Worm (Caenorhabditis elegans) whole organism, L1 larva: ENCODE measurements around the gene nhr-125.

Experiments used
- alr-1 ChIP-seq: fragments of 200-800 bp; sonication (Bioruptor generic); optimal IDR thresholded peaks from 2 replicates; lab custom pipeline; 2018; ENCODE audit warnings: borderline replicate concordance, mild to moderate bottlenecking, missing genetic modification characterization, missing compliant biosample characterization
- blmp-1 ChIP-seq: fragments of 150-350 bp; optimal IDR thresholded peaks from 2 replicates; lab custom pipeline; 2014; ENCODE audit warnings: missing biosample characterization, missing genetic modification characterization
- ceh-82 ChIP-seq, 3 experiments: fragments of 150-350 bp in 1 of 3; sonication (generic microtip) in 2 of 3; optimal IDR thresholded peaks; 2 replicates each; lab custom pipeline; 2014 to 2017; ENCODE audit warnings: missing biosample characterization in 3 of 3, missing genetic modification characterization in 3 of 3
- ceh-90 ChIP-seq: sonication (generic microtip); optimal IDR thresholded peaks from 2 replicates; lab custom pipeline; 2016; ENCODE audit warnings: missing genetic modification characterization, missing compliant biosample characterization
- ces-1 ChIP-seq: fragments of 150-350 bp; optimal IDR thresholded peaks from 2 replicates; lab custom pipeline; 2014; ENCODE audit warnings: missing biosample characterization, missing genetic modification reagents, missing genetic modification characterization
- efl-1 ChIP-seq, 4 experiments: fragments of 150-350 bp; optimal IDR thresholded peaks in 3 of 4; peaks in 1 of 4; 1 replicate in 1 of 4; 2 replicates in 3 of 4; lab custom pipeline; 2014; ENCODE audit warnings: missing biosample characterization in 2 of 4, missing genetic modification characterization in 2 of 4, missing genetic modification reagents in 2 of 4
- efl-3 ChIP-seq: fragments of 200-800 bp; sonication (Bioruptor generic); optimal IDR thresholded peaks from 2 replicates; lab custom pipeline; 2018; ENCODE audit warnings: mild to moderate bottlenecking, missing genetic modification characterization, missing compliant biosample characterization
- egl-27 ChIP-seq, 2 experiments: fragments of 150-350 bp in 1 of 2; sonication (generic microtip); optimal IDR thresholded peaks; 3 replicates each; lab custom pipeline; 2017 to 2018; ENCODE audit warnings: missing biosample characterization in 2 of 2, missing genetic modification characterization in 2 of 2, missing genetic modification reagents in 2 of 2
- ets-5 ChIP-seq: fragments of 200-800 bp; sonication (Bioruptor generic); IDR thresholded peaks from 2 replicates; pipeline ENCODE4 v1.3.6; 2022; ENCODE audit warnings: missing genetic modification characterization, missing compliant biosample characterization
- fkh-10 ChIP-seq: sonication (generic microtip); optimal IDR thresholded peaks from 2 replicates; lab custom pipeline; 2017; ENCODE audit warnings: missing biosample characterization, missing genetic modification reagents, missing genetic modification characterization
- fkh-8 ChIP-seq: sonication (generic microtip); optimal IDR thresholded peaks from 2 replicates; lab custom pipeline; 2016; ENCODE audit warnings: mild to moderate bottlenecking, missing genetic modification characterization, missing compliant biosample characterization
- fos-1 ChIP-seq: fragments of 150-350 bp; optimal IDR thresholded peaks from 2 replicates; lab custom pipeline; 2014; ENCODE audit warnings: missing biosample characterization, missing genetic modification characterization
- hlh-17 ChIP-seq: fragments of 200-800 bp; sonication (Bioruptor generic); optimal IDR thresholded peaks from 2 replicates; lab custom pipeline; 2018; ENCODE audit warnings: missing genetic modification characterization, mild to moderate bottlenecking, missing compliant biosample characterization, moderate library complexity, borderline replicate concordance
- hlh-4 ChIP-seq: sonication (generic microtip); optimal IDR thresholded peaks from 2 replicates; lab custom pipeline; 2016; ENCODE audit warnings: mild to moderate bottlenecking, missing genetic modification characterization, missing compliant biosample characterization
- irx-1 ChIP-seq: sonication (generic microtip); optimal IDR thresholded peaks from 2 replicates; lab custom pipeline; 2016; ENCODE audit warnings: missing genetic modification characterization, missing compliant biosample characterization
- lin-13 ChIP-seq: fragments of 150-350 bp; optimal IDR thresholded peaks from 2 replicates; lab custom pipeline; 2014; ENCODE audit warnings: missing biosample characterization, missing genetic modification reagents, missing genetic modification characterization
- lin-35 ChIP-seq, 2 experiments: fragments of 150-350 bp; optimal IDR thresholded peaks; 2 replicates each; lab custom pipeline; 2014; ENCODE audit warnings: missing biosample characterization in 2 of 2, missing genetic modification characterization in 2 of 2, missing genetic modification reagents in 2 of 2
- lir-3 ChIP-seq: sonication (generic microtip); optimal IDR thresholded peaks from 2 replicates; lab custom pipeline; 2016; ENCODE audit warnings: mild to moderate bottlenecking, missing genetic modification characterization, moderate library complexity, missing compliant biosample characterization; ENCODE audit not compliant: poor library complexity
- lsy-2 ChIP-seq, 2 experiments: fragments of 150-350 bp; optimal IDR thresholded peaks; 2 replicates each; lab custom pipeline; 2014; ENCODE audit warnings: missing biosample characterization in 2 of 2, missing genetic modification characterization in 2 of 2
- mab-9 ChIP-seq: fragments of 200-800 bp; sonication (Bioruptor generic); IDR thresholded peaks from 2 replicates; pipeline ENCODE4 v1.3.6; 2022; ENCODE audit warnings: missing genetic modification reagents, missing genetic modification characterization, missing compliant biosample characterization
- mep-1 ChIP-seq: fragments of 150-350 bp; optimal IDR thresholded peaks from 2 replicates; lab custom pipeline; 2014; ENCODE audit warnings: missing biosample characterization, missing genetic modification characterization
- nhr-28 ChIP-seq: fragments of 150-350 bp; optimal IDR thresholded peaks from 2 replicates; lab custom pipeline; 2014; ENCODE audit warnings: missing biosample characterization, missing genetic modification characterization
- nhr-47 ChIP-seq: sonication (generic microtip); optimal IDR thresholded peaks from 2 replicates; lab custom pipeline; 2016; ENCODE audit warnings: mild to moderate bottlenecking, missing genetic modification characterization, moderate library complexity, missing compliant biosample characterization
- nhr-71 ChIP-seq: sonication (generic microtip); optimal IDR thresholded peaks from 2 replicates; lab custom pipeline; 2016; ENCODE audit warnings: mild to moderate bottlenecking, missing genetic modification characterization, moderate library complexity, missing compliant biosample characterization
- nhr-77 ChIP-seq: fragments of 150-350 bp; optimal IDR thresholded peaks from 2 replicates; lab custom pipeline; 2014; ENCODE audit warnings: missing biosample characterization, missing genetic modification characterization
- pag-3 ChIP-seq: sonication (generic microtip); optimal IDR thresholded peaks from 2 replicates; lab custom pipeline; 2017; ENCODE audit warnings: missing genetic modification characterization, mild to moderate bottlenecking, missing compliant biosample characterization, antibody characterized with exemption, borderline replicate concordance; ENCODE audit not compliant: insufficient read depth
- pqm-1 ChIP-seq: sonication (generic microtip); optimal IDR thresholded peaks from 3 replicates; lab custom pipeline; 2017; ENCODE audit warnings: missing biosample characterization, missing genetic modification characterization
- rnt-1 ChIP-seq: sonication (generic microtip); optimal IDR thresholded peaks from 2 replicates; lab custom pipeline; 2016; ENCODE audit warnings: mild to moderate bottlenecking, missing genetic modification characterization, moderate library complexity, missing compliant biosample characterization
- snpc-4 ChIP-seq: fragments of 150-350 bp; optimal IDR thresholded peaks from 2 replicates; lab custom pipeline; 2014; ENCODE audit warnings: missing biosample characterization, missing genetic modification characterization
- sptf-1 ChIP-seq: fragments of 150-350 bp; optimal IDR thresholded peaks from 2 replicates; lab custom pipeline; 2014; ENCODE audit warnings: missing biosample characterization, missing genetic modification characterization
- swsn-7 ChIP-seq: sonication (generic microtip); optimal IDR thresholded peaks from 2 replicates; lab custom pipeline; 2016; ENCODE audit warnings: missing genetic modification characterization, missing compliant biosample characterization
- tbx-2 ChIP-seq: sonication (generic microtip); optimal IDR thresholded peaks from 2 replicates; lab custom pipeline; 2016; ENCODE audit warnings: missing genetic modification characterization, missing compliant biosample characterization
- unc-130 ChIP-seq: fragments of 150-350 bp; optimal IDR thresholded peaks from 2 replicates; lab custom pipeline; 2017; ENCODE audit warnings: missing biosample characterization, missing genetic modification characterization, inconsistent platforms
- unc-30 ChIP-seq: sonication (generic microtip); optimal IDR thresholded peaks from 2 replicates; lab custom pipeline; 2017; ENCODE audit warnings: missing biosample characterization, missing genetic modification characterization
- unc-62 ChIP-seq: fragments of 150-350 bp; optimal IDR thresholded peaks from 2 replicates; lab custom pipeline; 2014; ENCODE audit warnings: missing biosample characterization, missing genetic modification reagents, missing genetic modification characterization
- unc-86 ChIP-seq: sonication (generic microtip); optimal IDR thresholded peaks from 2 replicates; lab custom pipeline; 2016; ENCODE audit warnings: missing genetic modification characterization, missing compliant biosample characterization
- vab-15 ChIP-seq: sonication (generic microtip); optimal IDR thresholded peaks from 2 replicates; lab custom pipeline; 2017; ENCODE audit warnings: missing genotype, mild to moderate bottlenecking, missing genetic modification characterization, missing compliant biosample characterization
- zag-1 ChIP-seq: fragments of 150-350 bp; optimal IDR thresholded peaks from 2 replicates; lab custom pipeline; 2014; ENCODE audit warnings: missing biosample characterization, missing genetic modification characterization
- ztf-11 ChIP-seq, 2 experiments: sonication (generic microtip); optimal IDR thresholded peaks; 2 replicates each; lab custom pipeline; 2016 to 2017; ENCODE audit warnings: missing genetic modification characterization in 2 of 2, missing biosample characterization in 1 of 2, missing compliant biosample characterization in 1 of 2

The nhr-125 gene

ce11 chrV:4315057-4315456, 10.3 kb downstream of the nhr-125 start, which contains the start of gene srh-192:
Gene srh-192, minus strand, starts transcription at chrV:4315157.
- TF ChIP-seq nhr-28 (no peak), ztf-11 (tag; optimal IDR thresholded peaks at IDR 0.05; lab: Kevin White, UChicago) (no peak), rnt-1 (tag; lab: Kevin White, UChicago) (no peak), ceh-82 (tag; optimal IDR thresholded peaks at IDR 0.05; lab: Kevin White, UChicago) (no peak), alr-1 (tag; lab: Kevin White, UChicago) (no peak), pqm-1 (tag; lab: Kevin White, UChicago) (no peak), unc-30 (no peak), lir-3 (tag; lab: Kevin White, UChicago) (no peak), efl-1 (optimal IDR thresholded peaks at IDR 0.05; lab: Kevin White, UChicago) (no peak), efl-1 (GFP tag; optimal IDR thresholded peaks at IDR 0.05 in 1 of 2; lab: Kevin White, UChicago) (no peak), fos-1 (tag; lab: Kevin White, UChicago) (no peak), fkh-8 (tag; lab: Kevin White, UChicago) (no peak), sptf-1 (no peak), snpc-4 (tag; lab: Kevin White, UChicago) (no peak), mab-9 (GFP tag; lab: Robert Waterston, UW) (no peak), hlh-17 (GFP tag; lab: Kevin White, UChicago) (no peak), nhr-47 (tag; lab: Kevin White, UChicago) (no peak), lin-35 (GFP tag; optimal IDR thresholded peaks at IDR 0.05; lab: Kevin White, UChicago) (no peak), mep-1 (tag; lab: Kevin White, UChicago) (no peak)

ce11 chrV:4304240-4304639, 21.1 kb downstream of the nhr-125 start:
- TF ChIP-seq egl-27 (tag; optimal IDR thresholded peaks at IDR 0.05; lab: Kevin White, UChicago) (no peak), lsy-2 (tag; optimal IDR thresholded peaks at IDR 0.05; lab: Kevin White, UChicago) (no peak), ets-5 (GFP tag; lab: Robert Waterston, UW) (no peak), pag-3 (tag; lab: Kevin White, UChicago) (no peak), unc-86 (tag; lab: Kevin White, UChicago) (no peak), mab-9 (GFP tag; lab: Robert Waterston, UW) (no peak)
- TF ChIP-seq, all 84 proteins: peak for 0

ce11 chrV:4303793-4304192, 21.5 kb downstream of the nhr-125 start:
- no peak for TF ChIP-seq blmp-1 (tag; lab: Kevin White, UChicago)
- no peak for TF ChIP-seq unc-130 (tag; lab: Kevin White, UChicago)
- no peak for TF ChIP-seq zag-1 (tag; lab: Kevin White, UChicago)
- no peak for TF ChIP-seq unc-62 (GFP tag; lab: Kevin White, UChicago)
- TF ChIP-seq lin-13 = no peak
- TF ChIP-seq nhr-77 (tag; lab: Kevin White, UChicago) = no peak
- TF ChIP-seq efl-3 (GFP tag; lab: Kevin White, UChicago) = no peak
- TF ChIP-seq fkh-10 (GFP tag; lab: Kevin White, UChicago) = no peak
- TF ChIP-seq vab-15 = no peak
- TF ChIP-seq unc-30 = no peak
- no peak for TF ChIP-seq swsn-7 (tag; lab: Kevin White, UChicago)
- no peak for TF ChIP-seq ces-1
- no peak for TF ChIP-seq hlh-4 (tag; lab: Kevin White, UChicago)
- no peak for TF ChIP-seq fos-1 (tag; lab: Kevin White, UChicago)
- no peak for TF ChIP-seq nhr-71 (tag; lab: Kevin White, UChicago)
- no peak for TF ChIP-seq egl-27 (tag; optimal IDR thresholded peaks at IDR 0.05; lab: Kevin White, UChicago)

ce11 chrV:4302842-4303241, 22.5 kb downstream of the nhr-125 start:
- TF ChIP-seq vab-15 = no peak
- no peak for TF ChIP-seq irx-1 (tag; lab: Kevin White, UChicago)
- TF ChIP-seq tbx-2 (tag; lab: Kevin White, UChicago) = no peak
- no peak for TF ChIP-seq ceh-90
- TF ChIP-seq, all 84 proteins: peak for 0
